Worm (Caenorhabditis elegans) whole organism, L4 larva: ENCODE measurements around the gene Y53G8AR.9.

Source experiments
- D1046.2 ChIP-seq: fragments of 200-800 bp; sonication (Bioruptor generic); IDR thresholded peaks from 2 replicates; pipeline ENCODE4 v1.3.6; 2022; ENCODE audit warnings: missing genetic modification characterization, missing compliant biosample characterization
- F10B5.3 ChIP-seq: sonication (generic microtip); optimal IDR thresholded peaks from 2 replicates; lab custom pipeline; 2016; ENCODE audit warnings: mild to moderate bottlenecking, missing genetic modification characterization, missing compliant biosample characterization
- F26F4.8 ChIP-seq: fragments of 200-800 bp; sonication (Bioruptor generic); conservative IDR thresholded peaks from 2 replicates; pipeline ENCODE4 v1.3.6; 2022; ENCODE audit warnings: missing genetic modification characterization, missing compliant biosample characterization
- T20F7.1 ChIP-seq: fragments of 200-800 bp; sonication (Bioruptor generic); optimal IDR thresholded peaks from 2 replicates; lab custom pipeline; 2018; ENCODE audit warnings: mild to moderate bottlenecking, missing genetic modification characterization, missing compliant biosample characterization
- Y48G9A.11 ChIP-seq: fragments of 200-800 bp; sonication (Bioruptor generic); IDR thresholded peaks from 2 replicates; pipeline ENCODE4 v1.3.6; 2022; ENCODE audit warnings: missing genetic modification reagents, missing genetic modification characterization, missing compliant biosample characterization
- Y5F2A.4 ChIP-seq: fragments of 200-800 bp; sonication (Bioruptor generic); optimal IDR thresholded peaks from 2 replicates; lab custom pipeline; 2018; ENCODE audit warnings: mild to moderate bottlenecking, missing genetic modification characterization, missing compliant biosample characterization
- ZK337.2 ChIP-seq: fragments of 200-800 bp; sonication (Bioruptor generic); IDR thresholded peaks from 2 replicates; pipeline ENCODE4 v1.3.6; 2022; ENCODE audit warnings: missing genetic modification reagents, missing genetic modification characterization, missing compliant biosample characterization
- ZK546.5 ChIP-seq, 2 experiments: sonication (generic microtip); optimal IDR thresholded peaks; 2 replicates each; lab custom pipeline; 2017; ENCODE audit warnings: missing biosample characterization in 2 of 2, missing genetic modification characterization in 2 of 2
- aha-1 ChIP-seq: fragments of 150-350 bp; peaks from one replicate; lab custom pipeline; 2014; ENCODE audit warnings: missing biosample characterization, missing genetic modification characterization
- ama-1 ChIP-seq: fragments of 150-350 bp; optimal IDR thresholded peaks from 2 replicates; lab custom pipeline; 2014; ENCODE audit warnings: inconsistent platforms, mixed read lengths
- ceh-28 ChIP-seq: fragments of 150-350 bp; optimal IDR thresholded peaks from 2 replicates; lab custom pipeline; 2014; ENCODE audit warnings: missing biosample characterization, missing genetic modification reagents, missing genetic modification characterization
- ceh-32 ChIP-seq: sonication (generic microtip); optimal IDR thresholded peaks from 2 replicates; lab custom pipeline; 2016; ENCODE audit warnings: mild to moderate bottlenecking, missing genetic modification characterization, missing compliant biosample characterization; ENCODE audit not compliant: poor library complexity
- ceh-44 ChIP-seq: fragments of 200-800 bp; sonication (Bioruptor generic); IDR thresholded peaks from 2 replicates; pipeline ENCODE4 v1.3.6; 2022; ENCODE audit warnings: missing genetic modification reagents, missing genetic modification characterization, missing compliant biosample characterization
- ceh-62 ChIP-seq: sonication (generic microtip); optimal IDR thresholded peaks from 2 replicates; lab custom pipeline; 2017; ENCODE audit warnings: missing biosample characterization, missing genetic modification characterization
- ctbp-1 ChIP-seq: fragments of 200-800 bp; sonication (Bioruptor generic); IDR thresholded peaks from 2 replicates; pipeline ENCODE4 v1.3.6; 2022; ENCODE audit warnings: missing genetic modification reagents, missing genetic modification characterization, missing compliant biosample characterization
- daf-12 ChIP-seq: fragments of 150-350 bp; optimal IDR thresholded peaks from 2 replicates; lab custom pipeline; 2014; ENCODE audit warnings: missing biosample characterization, missing genetic modification reagents, missing genetic modification characterization
- dmd-6 ChIP-seq: fragments of 200-800 bp; sonication (Bioruptor generic); IDR thresholded peaks from 2 replicates; pipeline ENCODE4 v1.3.6; 2022; ENCODE audit warnings: missing genetic modification reagents, missing genetic modification characterization, missing compliant biosample characterization
- dmd-9 ChIP-seq: fragments of 200-800 bp; sonication (Bioruptor generic); IDR thresholded peaks from 2 replicates; pipeline ENCODE4 v1.3.6; 2022; ENCODE audit warnings: missing genetic modification reagents, missing genetic modification characterization, missing compliant biosample characterization
- dpl-1 ChIP-seq: fragments of 150-350 bp; optimal IDR thresholded peaks from 2 replicates; lab custom pipeline; 2014; ENCODE audit warnings: missing biosample characterization, missing genetic modification reagents, missing genetic modification characterization
- dve-1 ChIP-seq: sonication (generic microtip); optimal IDR thresholded peaks from 2 replicates; lab custom pipeline; 2017; ENCODE audit warnings: antibody characterized with exemption, mild to moderate bottlenecking, missing genetic modification characterization, missing compliant biosample characterization; ENCODE audit not compliant: insufficient read depth
- fkh-10 ChIP-seq: fragments of 150-350 bp; optimal IDR thresholded peaks from 2 replicates; lab custom pipeline; 2014; ENCODE audit warnings: missing biosample characterization, missing genetic modification reagents, missing genetic modification characterization
- hlh-30 ChIP-seq: sonication (generic microtip); optimal IDR thresholded peaks from 2 replicates; lab custom pipeline; 2017; ENCODE audit warnings: antibody characterized with exemption, mild to moderate bottlenecking, missing genetic modification characterization, missing compliant biosample characterization; ENCODE audit not compliant: insufficient read depth
- lim-7 ChIP-seq: fragments of 200-800 bp; sonication (Bioruptor generic); IDR thresholded peaks from 2 replicates; pipeline ENCODE4 v1.3.6; 2022; ENCODE audit warnings: missing genetic modification characterization, missing compliant biosample characterization
- lin-29 ChIP-seq: fragments of 200-800 bp; sonication (Bioruptor generic); IDR thresholded peaks from 2 replicates; pipeline ENCODE4 v1.3.6; 2022; ENCODE audit warnings: missing genetic modification reagents, missing genetic modification characterization, missing compliant biosample characterization
- lin-38 ChIP-seq: fragments of 200-800 bp; sonication (Bioruptor generic); IDR thresholded peaks from 2 replicates; pipeline ENCODE4 v1.3.6; 2022; ENCODE audit warnings: missing genetic modification reagents, missing genetic modification characterization, missing compliant biosample characterization
- lsy-2 ChIP-seq, 2 experiments: fragments of 150-350 bp in 1 of 2; sonication (generic microtip) in 1 of 2; optimal IDR thresholded peaks; 2 replicates each; lab custom pipeline; 2014 to 2017; ENCODE audit warnings: missing biosample characterization in 2 of 2, missing genetic modification characterization in 2 of 2
- madf-9 ChIP-seq: fragments of 200-800 bp; sonication (Bioruptor generic); conservative IDR thresholded peaks from 2 replicates; pipeline ENCODE4 v1.3.6; 2022; ENCODE audit warnings: missing genetic modification reagents, missing genetic modification characterization, missing compliant biosample characterization
- mep-1 ChIP-seq: fragments of 150-350 bp; sonication (generic microtip); optimal IDR thresholded peaks from 3 replicates; lab custom pipeline; 2014; ENCODE audit warnings: missing biosample characterization, missing genetic modification characterization
- mes-2 ChIP-seq: sonication (generic microtip); optimal IDR thresholded peaks from 2 replicates; lab custom pipeline; 2016; ENCODE audit warnings: missing genotype, mild to moderate bottlenecking, missing genetic modification characterization, missing compliant biosample characterization; ENCODE audit not compliant: poor library complexity, severe bottlenecking
- nhr-10 ChIP-seq: fragments of 150-350 bp; optimal IDR thresholded peaks from 2 replicates; lab custom pipeline; 2014; ENCODE audit warnings: missing biosample characterization, missing genetic modification characterization
- nhr-102 ChIP-seq: sonication (generic microtip); optimal IDR thresholded peaks from 2 replicates; lab custom pipeline; 2016; ENCODE audit warnings: mild to moderate bottlenecking, missing genetic modification characterization, moderate library complexity, missing compliant biosample characterization
- nhr-11 ChIP-seq: fragments of 150-350 bp; optimal IDR thresholded peaks from 2 replicates; lab custom pipeline; 2014; ENCODE audit warnings: missing biosample characterization, missing genetic modification characterization
- nhr-237 ChIP-seq: sonication (generic microtip); optimal IDR thresholded peaks from 2 replicates; lab custom pipeline; 2017; ENCODE audit warnings: missing biosample characterization, missing genetic modification characterization
- nhr-42 ChIP-seq: fragments of 200-800 bp; sonication (Bioruptor generic); IDR thresholded peaks from 2 replicates; pipeline ENCODE4 v1.3.6; 2022; ENCODE audit warnings: missing genetic modification characterization, missing compliant biosample characterization
- nhr-6 ChIP-seq: fragments of 150-350 bp; optimal IDR thresholded peaks from 2 replicates; lab custom pipeline; 2014; ENCODE audit warnings: missing biosample characterization, missing genetic modification characterization
- nhr-76 ChIP-seq: fragments of 150-350 bp; optimal IDR thresholded peaks from 2 replicates; lab custom pipeline; 2014; ENCODE audit warnings: missing biosample characterization, missing genetic modification characterization
- nhr-77 ChIP-seq: fragments of 150-350 bp; optimal IDR thresholded peaks from 2 replicates; lab custom pipeline; 2014; ENCODE audit warnings: missing biosample characterization, missing genetic modification characterization
- rbr-2 ChIP-seq: sonication (generic microtip); optimal IDR thresholded peaks from 2 replicates; lab custom pipeline; 2016; ENCODE audit warnings: missing genotype, missing genetic modification characterization, missing compliant biosample characterization
- skn-1 ChIP-seq: fragments of 150-350 bp; optimal IDR thresholded peaks from 2 replicates; lab custom pipeline; 2014; ENCODE audit warnings: missing biosample characterization, missing genetic modification characterization
- snpc-1.2 ChIP-seq: fragments of 200-800 bp; sonication (Bioruptor generic); IDR thresholded peaks from 2 replicates; pipeline ENCODE4 v1.3.6; 2022; ENCODE audit warnings: missing genetic modification reagents, missing genetic modification characterization, missing compliant biosample characterization
- spr-3 ChIP-seq: fragments of 200-800 bp; sonication (Bioruptor generic); optimal IDR thresholded peaks from 2 replicates; lab custom pipeline; 2018; ENCODE audit warnings: mild to moderate bottlenecking, missing genetic modification characterization, missing compliant biosample characterization
- tra-1 ChIP-seq: fragments of 200-800 bp; sonication (Bioruptor generic); IDR thresholded peaks from 2 replicates; pipeline ENCODE4 v1.3.6; 2022; ENCODE audit warnings: missing genetic modification reagents, missing genetic modification characterization, missing compliant biosample characterization
- unc-130 ChIP-seq: sonication (generic microtip); optimal IDR thresholded peaks from 2 replicates; lab custom pipeline; 2016; ENCODE audit warnings: missing genetic modification reagents, missing genetic modification characterization, missing compliant biosample characterization
- unc-39 ChIP-seq: sonication (generic microtip); optimal IDR thresholded peaks from 2 replicates; lab custom pipeline; 2017; ENCODE audit warnings: missing biosample characterization, missing genetic modification characterization
- unc-62 ChIP-seq, 3 experiments: fragments of 150-350 bp in 1 of 3; sonication (generic microtip); optimal IDR thresholded peaks in 2 of 3; peaks in 1 of 3; 1 replicate in 1 of 3; 2 replicates in 2 of 3; lab custom pipeline; 2014 to 2017; ENCODE audit warnings: missing biosample characterization in 3 of 3, missing genetic modification characterization in 3 of 3, missing genetic modification reagents in 3 of 3, missing genotype in 1 of 3
- vab-7 ChIP-seq: fragments of 200-800 bp; sonication (Bioruptor generic); IDR thresholded peaks from 2 replicates; pipeline ENCODE4 v1.3.6; 2022; ENCODE audit warnings: missing genetic modification reagents, missing genetic modification characterization, missing compliant biosample characterization
- zag-1 ChIP-seq: fragments of 150-350 bp; optimal IDR thresholded peaks from 2 replicates; lab custom pipeline; 2014; ENCODE audit warnings: missing biosample characterization, missing genetic modification characterization
- zfp-3 ChIP-seq: fragments of 200-800 bp; sonication (Bioruptor generic); conservative IDR thresholded peaks from 2 replicates; pipeline ENCODE4 v1.3.6; 2022; ENCODE audit warnings: missing genetic modification reagents, missing genetic modification characterization, missing compliant biosample characterization
- zip-2 ChIP-seq: fragments of 150-350 bp; optimal IDR thresholded peaks from 2 replicates; lab custom pipeline; 2014; ENCODE audit warnings: missing biosample characterization, missing genetic modification characterization
- ztf-7 ChIP-seq: fragments of 150-350 bp; optimal IDR thresholded peaks from 2 replicates; lab custom pipeline; 2014; ENCODE audit warnings: missing biosample characterization, missing genetic modification characterization

The Y53G8AR.9 gene

DNA sequence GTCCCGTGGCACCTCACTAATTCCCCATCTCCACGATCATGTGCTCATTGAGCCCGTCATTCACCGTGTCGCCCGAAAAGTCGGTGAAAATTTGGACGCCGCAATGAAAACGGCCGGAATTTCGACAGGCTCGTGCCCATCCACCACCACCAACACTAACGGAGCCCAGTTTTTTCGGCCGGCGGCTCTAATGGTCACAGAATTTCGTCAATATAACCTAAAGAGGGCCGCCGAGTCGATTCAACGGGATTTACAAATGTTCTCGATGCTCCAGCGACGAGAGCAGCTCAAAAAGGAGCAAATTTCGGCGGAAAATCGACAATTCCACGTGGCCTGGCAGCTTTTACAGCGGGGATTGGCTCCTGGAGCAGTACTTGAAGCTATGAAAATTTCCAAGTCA, 8.4 kb upstream of the Y53G8AR.9 start:
- no peak for TF ChIP-seq nhr-11 (tag; lab: Kevin White, UChicago)
- TF ChIP-seq aha-1 (tag; lab: Kevin White, UChicago), result peak; percentile 94
- TF ChIP-seq zag-1 (tag; lab: Kevin White, UChicago), result no peak
- TF ChIP-seq, all 104 proteins: peak for 1

DNA sequence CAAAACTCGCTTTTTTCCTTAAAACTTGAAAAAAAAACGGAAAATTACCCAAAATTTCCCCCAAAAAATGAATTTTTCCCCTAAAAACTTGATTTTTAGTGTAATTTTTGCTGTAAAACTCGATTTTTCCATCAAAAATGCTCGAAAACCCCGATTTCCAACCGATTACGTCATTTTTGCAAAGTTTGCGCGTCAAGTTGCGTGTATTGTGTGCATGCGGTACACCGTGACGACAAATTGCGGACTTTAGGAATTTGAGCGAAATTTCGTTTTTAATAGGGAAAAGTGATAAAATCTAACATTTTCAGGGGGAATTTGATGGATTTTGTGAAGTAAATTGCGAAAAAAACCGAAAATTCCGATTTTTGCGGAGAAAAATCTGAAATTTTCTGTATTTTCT, 2.9 kb upstream of the Y53G8AR.9 start:
- TF ChIP-seq F26F4.8 (GFP tag; lab: Robert Waterston, UW), result no peak
- peak; percentile 65; the same call in 1 of the 2 replicates for TF ChIP-seq nhr-42 (GFP tag; lab: Robert Waterston, UW)
- TF ChIP-seq unc-39 (tag; lab: Kevin White, UChicago), result no peak
- peak; percentile 9 for TF ChIP-seq nhr-102 (tag; lab: Kevin White, UChicago)
- no peak for TF ChIP-seq lim-7
- TF ChIP-seq zfp-3 (GFP tag; lab: Robert Waterston, UW), result 0 out of 2 replicates have a peak, but pooled peaks have one; percentile 38
- TF ChIP-seq ceh-28 (tag; lab: Kevin White, UChicago), result no peak
- TF ChIP-seq nhr-77 (tag; lab: Kevin White, UChicago), result peak; percentile 50
- no peak for TF ChIP-seq dmd-9 (GFP tag; lab: Robert Waterston, UW)
- TF ChIP-seq fkh-10 (GFP tag; lab: Kevin White, UChicago), result peak; percentile 16
- no peak for TF ChIP-seq unc-130
- TF ChIP-seq lsy-2 (tag; optimal IDR thresholded peaks at IDR 0.05; lab: Kevin White, UChicago), result peak in 1 of 2 experiments; percentile 88
- TF ChIP-seq nhr-10, result no peak
- TF ChIP-seq ztf-7 (tag; lab: Kevin White, UChicago), result peak; percentile 44
- no peak for TF ChIP-seq Y48G9A.11 (GFP tag; lab: Robert Waterston, UW)
- TF ChIP-seq ama-1 (lab: Kevin White, UChicago), result peak; percentile 66
- no peak for TF ChIP-seq zag-1 (tag; lab: Kevin White, UChicago)
- TF ChIP-seq daf-12 (tag; lab: Kevin White, UChicago), result no peak
- TF ChIP-seq ceh-62 (tag; lab: Kevin White, UChicago), result no peak
- TF ChIP-seq skn-1 (tag; lab: Kevin White, UChicago), result no peak
- no peak for TF ChIP-seq zip-2 (tag; lab: Kevin White, UChicago)
- TF ChIP-seq nhr-76 (tag; lab: Kevin White, UChicago), result no peak
- no peak for TF ChIP-seq dmd-6 (GFP tag; lab: Robert Waterston, UW)
- no peak for TF ChIP-seq lin-29
- TF ChIP-seq F10B5.3 (tag; lab: Kevin White, UChicago), result no peak
- TF ChIP-seq nhr-6 (tag; lab: Kevin White, UChicago), result peak; percentile 8
- peak; percentile 90 for TF ChIP-seq aha-1 (tag; lab: Kevin White, UChicago)
- no peak for TF ChIP-seq unc-62 (GFP tag; optimal IDR thresholded peaks at IDR 0.05 in 1 of 2; lab: Kevin White, UChicago)
- TF ChIP-seq unc-62 (tag; optimal IDR thresholded peaks at IDR 0.05; lab: Kevin White, UChicago), result no peak
- TF ChIP-seq rbr-2 (tag; lab: Kevin White, UChicago), result peak; percentile 15
- TF ChIP-seq snpc-1.2, result no peak
- TF ChIP-seq hlh-30 (tag; lab: Kevin White, UChicago), result peak; percentile 52
- TF ChIP-seq vab-7 (GFP tag; lab: Robert Waterston, UW), result 0 out of 2 replicates have a peak, but pooled peaks have one; percentile 23
- peak; percentile 75 for TF ChIP-seq lin-38 (GFP tag; lab: Robert Waterston, UW)
- TF ChIP-seq Y5F2A.4 (GFP tag; lab: Kevin White, UChicago), result no peak
- TF ChIP-seq ZK546.5 (tag; optimal IDR thresholded peaks at IDR 0.05; lab: Kevin White, UChicago), result no peak
- TF ChIP-seq D1046.2 (GFP tag; lab: Robert Waterston, UW), result no peak
- TF ChIP-seq ceh-44 (GFP tag; lab: Robert Waterston, UW), result no peak
- TF ChIP-seq ceh-32 (tag; lab: Kevin White, UChicago), result no peak
- peak; percentile 59 for TF ChIP-seq T20F7.1 (GFP tag; lab: Kevin White, UChicago)
- TF ChIP-seq mes-2 (tag; lab: Kevin White, UChicago), result peak; percentile 83
- no peak for TF ChIP-seq tra-1 (GFP tag; lab: Robert Waterston, UW)
- peak; percentile 70 for TF ChIP-seq dpl-1 (GFP tag; lab: Kevin White, UChicago)
- no peak for TF ChIP-seq madf-9
- TF ChIP-seq dve-1, result peak; percentile 30
- TF ChIP-seq ctbp-1 (GFP tag; lab: Robert Waterston, UW), result no peak
- TF ChIP-seq spr-3, result no peak
- no peak for TF ChIP-seq nhr-237
- no peak for TF ChIP-seq ZK337.2 (GFP tag; lab: Robert Waterston, UW)
- peak; percentile 61 for TF ChIP-seq mep-1 (tag; lab: Kevin White, UChicago)
